Worm (Caenorhabditis elegans) whole organism, young adult: Measurements from ENCODE around the gene daf-5.

Source experiments
- B0019.2 ChIP-seq: fragments of 200-800 bp; sonication (Bioruptor generic); conservative IDR thresholded peaks from 2 replicates; pipeline ENCODE4 v1.3.6; 2022; ENCODE audit warnings: missing genetic modification reagents, missing genetic modification characterization, missing compliant biosample characterization
- B0035.1 ChIP-seq: sonication (generic microtip); optimal IDR thresholded peaks from 2 replicates; lab custom pipeline; 2016; ENCODE audit warnings: missing genetic modification characterization, mild to moderate bottlenecking, missing compliant biosample characterization, missing genotype, missing genetic modification reagents
- B0336.3 ChIP-seq: fragments of 200-800 bp; sonication (Bioruptor generic); IDR thresholded peaks from 2 replicates; pipeline ENCODE4 v1.3.6; 2022; ENCODE audit warnings: missing genetic modification characterization, missing compliant biosample characterization
- D2030.7 ChIP-seq: fragments of 200-800 bp; sonication (Bioruptor generic); IDR thresholded peaks from 2 replicates; pipeline ENCODE4 v1.3.6; 2022; ENCODE audit warnings: missing genetic modification reagents, missing genetic modification characterization, missing compliant biosample characterization
- F22D6.2 ChIP-seq: sonication (generic microtip); optimal IDR thresholded peaks from 2 replicates; lab custom pipeline; 2016; ENCODE audit warnings: mild to moderate bottlenecking, missing genetic modification characterization, missing compliant biosample characterization
- F52B5.7 ChIP-seq: sonication (generic microtip); optimal IDR thresholded peaks from 2 replicates; lab custom pipeline; 2016; ENCODE audit warnings: mild to moderate bottlenecking, missing genetic modification characterization, missing compliant biosample characterization
- F57C9.4 ChIP-seq: sonication (generic microtip); optimal IDR thresholded peaks from 2 replicates; lab custom pipeline; 2017; ENCODE audit warnings: mild to moderate bottlenecking, missing genetic modification characterization, missing compliant biosample characterization
- K12H6.12 ChIP-seq: fragments of 200-800 bp; sonication (Bioruptor generic); optimal IDR thresholded peaks from 2 replicates; lab custom pipeline; 2018; ENCODE audit warnings: mild to moderate bottlenecking, missing genetic modification characterization, missing compliant biosample characterization
- Y53G8AR.9 ChIP-seq: fragments of 200-800 bp; sonication (Bioruptor generic); conservative IDR thresholded peaks from 2 replicates; pipeline ENCODE4 v1.3.6; 2022; ENCODE audit warnings: missing genetic modification reagents, missing genetic modification characterization, missing compliant biosample characterization
- Y67H2A.10 ChIP-seq: fragments of 200-800 bp; sonication (Bioruptor generic); conservative IDR thresholded peaks from 2 replicates; pipeline ENCODE4 v1.3.6; 2022; ENCODE audit warnings: missing genetic modification reagents, missing genetic modification characterization, missing compliant biosample characterization
- Y79H2A.3 ChIP-seq: fragments of 200-800 bp; sonication (Bioruptor generic); conservative IDR thresholded peaks from 2 replicates; pipeline ENCODE4 v1.3.6; 2022; ENCODE audit warnings: missing genetic modification reagents, missing genetic modification characterization, missing compliant biosample characterization
- ZK185.1 ChIP-seq: sonication (generic microtip); optimal IDR thresholded peaks from 2 replicates; lab custom pipeline; 2016; ENCODE audit warnings: mild to moderate bottlenecking, missing genetic modification characterization, missing compliant biosample characterization; ENCODE audit not compliant: poor library complexity, severe bottlenecking
- aptf-3 ChIP-seq: fragments of 200-800 bp; sonication (Bioruptor generic); IDR thresholded peaks from 2 replicates; pipeline ENCODE4 v1.3.6; 2022; ENCODE audit warnings: missing genetic modification characterization, missing compliant biosample characterization
- attf-6 ChIP-seq: fragments of 200-800 bp; sonication (Bioruptor generic); IDR thresholded peaks from 2 replicates; pipeline ENCODE4 v1.3.6; 2022; ENCODE audit warnings: missing genetic modification reagents, missing genetic modification characterization, missing compliant biosample characterization
- bed-2 ChIP-seq: fragments of 200-800 bp; sonication (Bioruptor generic); IDR thresholded peaks from 2 replicates; pipeline ENCODE4 v1.3.6; 2022; ENCODE audit warnings: missing genetic modification reagents, missing genetic modification characterization, missing compliant biosample characterization
- cebp-1 ChIP-seq, 2 experiments: fragments of 200-800 bp in 1 of 2; sonication (Bioruptor generic) in 1 of 2; sonication (generic microtip) in 1 of 2; IDR thresholded peaks in 1 of 2; optimal IDR thresholded peaks in 1 of 2; 2 replicates each; pipeline versions ENCODE4 v1.3.6 to Lab custom; 2017 to 2022; ENCODE audit warnings: missing compliant biosample characterization in 2 of 2, missing genetic modification characterization in 2 of 2, mild to moderate bottlenecking in 1 of 2, missing genetic modification reagents in 1 of 2, moderate library complexity in 1 of 2
- ceh-27 ChIP-seq: fragments of 200-800 bp; sonication (Bioruptor generic); optimal IDR thresholded peaks from 2 replicates; lab custom pipeline; 2018; ENCODE audit warnings: mild to moderate bottlenecking, missing genetic modification characterization, moderate library complexity, missing compliant biosample characterization
- ceh-91 ChIP-seq: fragments of 200-800 bp; sonication (Bioruptor generic); IDR thresholded peaks from 2 replicates; pipeline ENCODE4 v1.3.6; 2022; ENCODE audit warnings: missing genetic modification reagents, missing genetic modification characterization, missing compliant biosample characterization
- efl-1 ChIP-seq: fragments of 150-350 bp; optimal IDR thresholded peaks from 2 replicates; lab custom pipeline; 2014; ENCODE audit warnings: missing biosample characterization, missing genetic modification reagents, missing genetic modification characterization
- egl-18 ChIP-seq: fragments of 200-800 bp; sonication (Bioruptor generic); IDR thresholded peaks from 2 replicates; pipeline ENCODE4 v1.3.6; 2022; ENCODE audit warnings: missing genetic modification reagents, missing genetic modification characterization, missing compliant biosample characterization
- egl-44 ChIP-seq: fragments of 200-800 bp; sonication (Bioruptor generic); IDR thresholded peaks from 2 replicates; pipeline ENCODE4 v1.3.6; 2022; ENCODE audit warnings: missing genetic modification reagents, missing genetic modification characterization, missing compliant biosample characterization
- egrh-3 ChIP-seq: fragments of 200-800 bp; sonication (Bioruptor generic); IDR thresholded peaks from 2 replicates; pipeline ENCODE4 v1.3.6; 2022; ENCODE audit warnings: missing genetic modification reagents, missing genetic modification characterization, missing compliant biosample characterization
- ekl-4 ChIP-seq: fragments of 200-800 bp; sonication (Bioruptor generic); IDR thresholded peaks from 2 replicates; pipeline ENCODE4 v1.3.6; 2022; ENCODE audit warnings: missing genetic modification reagents, missing genetic modification characterization, missing compliant biosample characterization
- hmg-20 ChIP-seq: fragments of 200-800 bp; sonication (Bioruptor generic); IDR thresholded peaks from 2 replicates; pipeline ENCODE4 v1.3.6; 2022; ENCODE audit warnings: missing genetic modification reagents, missing genetic modification characterization, missing compliant biosample characterization
- hsf-1 ChIP-seq: fragments of 200-800 bp; sonication (Bioruptor generic); IDR thresholded peaks from 2 replicates; pipeline ENCODE4 v1.3.6; 2022; ENCODE audit warnings: missing genetic modification reagents, missing genetic modification characterization, missing compliant biosample characterization
- lin-40 ChIP-seq: sonication (generic microtip); optimal IDR thresholded peaks from 2 replicates; lab custom pipeline; 2016; ENCODE audit warnings: missing genetic modification characterization, mild to moderate bottlenecking, missing compliant biosample characterization, missing genotype, missing genetic modification reagents
- lir-1 ChIP-seq: fragments of 200-800 bp; sonication (Bioruptor generic); conservative IDR thresholded peaks from 2 replicates; pipeline ENCODE4 v1.3.6; 2022; ENCODE audit warnings: missing genetic modification reagents, missing genetic modification characterization, missing compliant biosample characterization
- nfya-1 ChIP-seq: sonication (generic microtip); optimal IDR thresholded peaks from 2 replicates; lab custom pipeline; 2017; ENCODE audit warnings: antibody characterized with exemption, missing compliant biosample characterization, missing genetic modification characterization, borderline replicate concordance; ENCODE audit not compliant: insufficient read depth
- nfya-2 ChIP-seq: fragments of 200-800 bp; sonication (Bioruptor generic); IDR thresholded peaks from 2 replicates; pipeline ENCODE4 v1.3.6; 2022; ENCODE audit warnings: missing genetic modification reagents, missing genetic modification characterization, missing compliant biosample characterization
- nfyb-1 ChIP-seq: fragments of 200-800 bp; sonication (Bioruptor generic); IDR thresholded peaks from 2 replicates; pipeline ENCODE4 v1.3.6; 2022; ENCODE audit warnings: missing genetic modification reagents, missing genetic modification characterization, missing compliant biosample characterization
- nhr-27 ChIP-seq: fragments of 200-800 bp; sonication (Bioruptor generic); optimal IDR thresholded peaks from 2 replicates; lab custom pipeline; 2018; ENCODE audit warnings: mild to moderate bottlenecking, missing genetic modification characterization, moderate library complexity, missing compliant biosample characterization
- nhr-80 ChIP-seq: sonication (generic microtip); optimal IDR thresholded peaks from 2 replicates; lab custom pipeline; 2016; ENCODE audit warnings: missing genetic modification characterization, missing compliant biosample characterization
- pbrm-1 ChIP-seq: fragments of 200-800 bp; sonication (Bioruptor generic); IDR thresholded peaks from 2 replicates; pipeline ENCODE4 v1.3.6; 2022; ENCODE audit warnings: missing genetic modification reagents, missing genetic modification characterization, missing compliant biosample characterization
- rcor-1 ChIP-seq: fragments of 200-800 bp; sonication (Bioruptor generic); IDR thresholded peaks from 2 replicates; pipeline ENCODE4 v1.3.6; 2022; ENCODE audit warnings: missing genetic modification reagents, missing genetic modification characterization, missing compliant biosample characterization
- sdz-38 ChIP-seq: sonication (generic microtip); optimal IDR thresholded peaks from 2 replicates; lab custom pipeline; 2016; ENCODE audit warnings: missing genotype, missing genetic modification characterization, missing compliant biosample characterization
- sea-2 ChIP-seq: fragments of 200-800 bp; sonication (Bioruptor generic); IDR thresholded peaks from 2 replicates; pipeline ENCODE4 v1.3.6; 2022; ENCODE audit warnings: missing genetic modification characterization, missing compliant biosample characterization
- snpc-1.1 ChIP-seq: sonication (generic microtip); optimal IDR thresholded peaks from 2 replicates; lab custom pipeline; 2017; ENCODE audit warnings: missing genetic modification characterization, mild to moderate bottlenecking, missing compliant biosample characterization, antibody characterized with exemption, moderate library complexity, missing genotype, missing genetic modification reagents; ENCODE audit not compliant: insufficient read depth
- snpc-1.3 ChIP-seq: sonication (generic microtip); optimal IDR thresholded peaks from 2 replicates; lab custom pipeline; 2017; ENCODE audit warnings: missing genetic modification characterization, mild to moderate bottlenecking, missing compliant biosample characterization, antibody characterized with exemption, moderate library complexity, missing genotype, missing genetic modification reagents; ENCODE audit not compliant: insufficient read depth
- snpc-3.4 ChIP-seq: sonication (generic microtip); optimal IDR thresholded peaks from 2 replicates; lab custom pipeline; 2017; ENCODE audit warnings: missing genetic modification characterization, mild to moderate bottlenecking, missing compliant biosample characterization, antibody characterized with exemption, moderate library complexity, missing genotype, missing genetic modification reagents
- tbp1 ChIP-seq: fragments of 200-800 bp; sonication (Bioruptor generic); optimal IDR thresholded peaks from 2 replicates; lab custom pipeline; 2018; ENCODE audit warnings: mild to moderate bottlenecking, missing genetic modification characterization, missing compliant biosample characterization
- tbx-9 ChIP-seq: sonication (generic microtip); optimal IDR thresholded peaks from 2 replicates; lab custom pipeline; 2016; ENCODE audit warnings: borderline replicate concordance, missing genetic modification characterization, inconsistent platforms, missing compliant biosample characterization
- unc-130 ChIP-seq: sonication (generic microtip); optimal IDR thresholded peaks from 2 replicates; lab custom pipeline; 2016; ENCODE audit warnings: missing genetic modification reagents, missing genetic modification characterization, missing compliant biosample characterization
- xnd-1 ChIP-seq: sonication (generic microtip); optimal IDR thresholded peaks from 2 replicates; lab custom pipeline; 2016; ENCODE audit warnings: missing genotype, missing genetic modification reagents, missing genetic modification characterization, missing compliant biosample characterization
- ztf-28 ChIP-seq: fragments of 200-800 bp; sonication (Bioruptor generic); IDR thresholded peaks from 2 replicates; pipeline ENCODE4 v1.3.6; 2022; ENCODE audit warnings: missing genetic modification reagents, missing genetic modification characterization, missing compliant biosample characterization
- ztf-3 ChIP-seq: fragments of 200-800 bp; sonication (Bioruptor generic); optimal IDR thresholded peaks from 2 replicates; lab custom pipeline; 2018; ENCODE audit warnings: mild to moderate bottlenecking, missing genetic modification characterization, missing compliant biosample characterization

Gene daf-5

ce11 chrII:14018887-14019286 is 33.2 kb downstream of the daf-5 start:
- no peak for TF ChIP-seq egl-18 (GFP tag; lab: Robert Waterston, UW)
- TF ChIP-seq ceh-91 (GFP tag; lab: Robert Waterston, UW), result no peak
- no peak for TF ChIP-seq nfya-2 (GFP tag; lab: Robert Waterston, UW)
- no peak for TF ChIP-seq hsf-1
- TF ChIP-seq ztf-28 (GFP tag; lab: Robert Waterston, UW), result no peak
- TF ChIP-seq F57C9.4 (tag; lab: Kevin White, UChicago), result no peak
- TF ChIP-seq B0035.1 (tag; lab: Kevin White, UChicago), result no peak
- no peak for TF ChIP-seq lir-1 (GFP tag; lab: Robert Waterston, UW)
- no peak for TF ChIP-seq pbrm-1
- no peak for TF ChIP-seq B0336.3 (GFP tag; lab: Robert Waterston, UW)
- TF ChIP-seq Y79H2A.3 (GFP tag; lab: Robert Waterston, UW), result no peak

ce11 chrII:14018192-14018591 is 33.9 kb downstream of the daf-5 start:
- peak; percentile 87 for TF ChIP-seq ekl-4 (GFP tag; lab: Robert Waterston, UW)
- no peak for TF ChIP-seq bed-2 (GFP tag; lab: Robert Waterston, UW)
- TF ChIP-seq efl-1 (GFP tag; lab: Kevin White, UChicago), result peak; percentile 44
- peak; percentile 74 for TF ChIP-seq hmg-20 (GFP tag; lab: Robert Waterston, UW)
- TF ChIP-seq egl-44, result no peak
- no peak for TF ChIP-seq cebp-1 (GFP tag; IDR thresholded peaks at IDR 0.05; lab: Robert Waterston, UW)
- peak; percentile 73 for TF ChIP-seq cebp-1 (tag; optimal IDR thresholded peaks at IDR 0.05; lab: Kevin White, UChicago)
- no peak for TF ChIP-seq aptf-3 (GFP tag; lab: Robert Waterston, UW)
- TF ChIP-seq B0019.2 (GFP tag; lab: Robert Waterston, UW), result no peak
- peak; percentile 96 for TF ChIP-seq D2030.7 (GFP tag; lab: Robert Waterston, UW)
- TF ChIP-seq rcor-1 (GFP tag; lab: Robert Waterston, UW), result peak; percentile 89
- TF ChIP-seq xnd-1 (tag; lab: Kevin White, UChicago), result peak; percentile 69
- peak; percentile 43 for TF ChIP-seq ztf-3
- TF ChIP-seq ZK185.1 (tag; lab: Kevin White, UChicago), result peak; percentile 39
- peak; percentile 37 for TF ChIP-seq B0035.1 (tag; lab: Kevin White, UChicago)
- TF ChIP-seq tbx-9, result peak; percentile 14
- peak; percentile 72 for TF ChIP-seq F52B5.7 (tag; lab: Kevin White, UChicago)
- peak; percentile 97 for TF ChIP-seq pbrm-1
- no peak for TF ChIP-seq Y67H2A.10 (GFP tag; lab: Robert Waterston, UW)
- peak; percentile 93 for TF ChIP-seq nfyb-1 (GFP tag; lab: Robert Waterston, UW)
- peak; percentile 31 for TF ChIP-seq K12H6.12 (tag; lab: Kevin White, UChicago)
- TF ChIP-seq lin-40 (tag; lab: Kevin White, UChicago), result peak; percentile 89
- TF ChIP-seq snpc-1.3 (tag; lab: Kevin White, UChicago), result peak; percentile 97
- peak; percentile 39 for TF ChIP-seq ceh-27 (GFP tag; lab: Kevin White, UChicago)
- peak; percentile 60 for TF ChIP-seq unc-130 (GFP tag; lab: Kevin White, UChicago)
- peak; percentile 98 for TF ChIP-seq snpc-3.4 (tag; lab: Kevin White, UChicago)
- peak; percentile 99 for TF ChIP-seq snpc-1.1 (tag; lab: Kevin White, UChicago)
- peak; percentile 96 for TF ChIP-seq attf-6 (GFP tag; lab: Robert Waterston, UW)
- TF ChIP-seq nhr-27, result peak; percentile 70
- peak; percentile 27 for TF ChIP-seq nhr-80 (tag; lab: Kevin White, UChicago)
- TF ChIP-seq B0336.3 (GFP tag; lab: Robert Waterston, UW), result peak; percentile 93
- peak; percentile 32 for TF ChIP-seq F57C9.4 (tag; lab: Kevin White, UChicago)
- peak; percentile 39; the same call in 1 of the 2 replicates for TF ChIP-seq egrh-3
- TF ChIP-seq sea-2 (GFP tag; lab: Robert Waterston, UW), result no peak
- TF ChIP-seq nfya-1 (tag; lab: Kevin White, UChicago), result no peak
- no peak for TF ChIP-seq sdz-38 (tag; lab: Kevin White, UChicago)
- TF ChIP-seq tbp1 (GFP tag; lab: Kevin White, UChicago), result peak; percentile 83
- TF ChIP-seq F22D6.2 (tag; lab: Kevin White, UChicago), result peak; percentile 54
- TF ChIP-seq Y53G8AR.9 (GFP tag; lab: Robert Waterston, UW), result peak; percentile 62
